Worm (Caenorhabditis elegans): ENCODE results near the gene F54C9.3.
A peak's percentile ranks its signal among the peaks of the same experiment; 100 is the strongest.

Gene F54C9.3

DNA sequence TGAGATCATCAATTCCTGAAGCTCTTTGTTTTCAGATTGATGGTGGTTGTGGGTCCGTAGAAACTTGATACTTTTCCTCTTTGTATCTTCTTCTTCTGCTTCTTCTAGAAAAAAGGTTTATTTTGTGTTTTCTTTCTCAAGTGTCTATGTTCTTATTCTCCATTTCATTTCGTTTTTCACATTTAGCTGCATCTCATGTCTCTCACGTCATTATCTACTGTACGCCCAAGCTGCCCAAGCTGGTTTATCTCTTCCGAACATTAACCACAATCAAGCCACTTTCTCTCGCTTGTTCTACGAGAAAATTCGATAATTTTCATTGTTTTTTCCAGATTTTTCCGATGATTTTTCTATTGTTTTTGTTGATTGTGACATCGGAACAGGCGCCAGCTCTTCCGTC, 32.6 kb upstream of the F54C9.3 start, which contains the start of gene F28C6.5:
Gene F28C6.5, plus strand, starts transcription at position 301 of the 400 bp plus-strand sequence.
- no peak for TF ChIP-seq nhr-77 (tag; optimal IDR thresholded peaks at IDR 0.05)
- no peak for TF ChIP-seq ztf-11 (tag; optimal IDR thresholded peaks at IDR 0.05)
- TF ChIP-seq jun-1 (tag; optimal IDR thresholded peaks at IDR 0.05), result no peak
- TF ChIP-seq ceh-16 (tag; optimal IDR thresholded peaks at IDR 0.05), result no peak
- TF ChIP-seq hmg-11 (tag; optimal IDR thresholded peaks at IDR 0.05), result no peak
- TF ChIP-seq aly-2 (tag; optimal IDR thresholded peaks at IDR 0.05), result no peak
- no peak for TF ChIP-seq mml-1 (tag; optimal IDR thresholded peaks at IDR 0.05)
- no peak for TF ChIP-seq nfya-1 (tag; optimal IDR thresholded peaks at IDR 0.05; ENCODE audit: insufficient read depth)
- no peak for TF ChIP-seq skn-1 (tag; optimal IDR thresholded peaks at IDR 0.05)
- TF ChIP-seq ceh-9 (tag; optimal IDR thresholded peaks at IDR 0.05), result no peak
- no peak for TF ChIP-seq fkh-2 (tag; optimal IDR thresholded peaks at IDR 0.05)
- no peak for TF ChIP-seq ceh-82 (tag; optimal IDR thresholded peaks at IDR 0.05)
- no peak for TF ChIP-seq unc-39 (tag; optimal IDR thresholded peaks at IDR 0.05)
- TF ChIP-seq eor-1 (tag; optimal IDR thresholded peaks at IDR 0.05), result no peak

DNA sequence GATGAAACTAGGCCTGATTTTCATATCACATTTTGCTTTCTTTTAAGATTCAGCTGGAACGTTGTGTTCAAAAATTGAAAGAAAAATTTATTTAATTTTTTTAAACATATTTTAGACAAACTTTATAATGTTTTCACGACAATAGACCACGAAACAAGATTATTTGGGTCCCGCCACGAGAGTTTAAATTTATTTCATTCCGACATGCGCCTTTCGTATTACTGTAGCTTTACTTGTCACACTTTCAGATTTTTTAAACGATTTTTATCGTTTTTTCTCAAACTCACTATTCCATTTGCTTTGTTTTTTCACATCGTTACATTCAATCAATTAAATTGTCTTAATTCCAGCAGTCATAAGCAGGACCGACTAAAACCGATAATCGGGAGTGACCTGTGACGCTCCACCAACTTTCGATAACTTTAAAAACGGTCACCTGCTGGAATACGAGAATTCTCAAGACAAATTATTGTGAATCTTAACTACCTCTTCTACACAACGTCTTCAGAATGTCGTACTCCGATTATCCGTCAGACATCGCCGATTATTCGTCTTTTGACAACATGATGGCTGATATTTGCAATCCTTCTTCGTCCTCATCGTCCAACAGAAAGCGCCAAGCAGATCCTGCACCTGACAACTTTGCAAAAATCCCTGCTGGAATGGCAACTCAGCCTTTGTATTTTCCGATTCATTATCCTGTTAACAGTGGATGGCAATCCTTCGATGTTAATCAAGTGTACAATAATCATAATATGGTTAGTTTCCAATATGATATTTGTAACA, 27.4 kb upstream of the F54C9.3 start, which contains the start of gene aptf-3:
Gene aptf-3, plus strand, starts transcription at position 351 of the 786 bp plus-strand sequence.
- TF ChIP-seq egl-27 (tag; optimal IDR thresholded peaks at IDR 0.05) (no peak), R02D3.7 (tag; optimal IDR thresholded peaks at IDR 0.05) (no peak), nhr-11 (tag; optimal IDR thresholded peaks at IDR 0.05) (no peak), ceh-82 (tag; optimal IDR thresholded peaks at IDR 0.05) (no peak), mml-1 (tag; optimal IDR thresholded peaks at IDR 0.05) (no peak), nfya-1 (tag; optimal IDR thresholded peaks at IDR 0.05; ENCODE audit: insufficient read depth) (no peak), elt-2 (tag; optimal IDR thresholded peaks at IDR 0.05) (no peak), hmg-11 (tag; optimal IDR thresholded peaks at IDR 0.05) (no peak), sea-2 (GFP tag; optimal IDR thresholded peaks at IDR 0.05) (no peak), nhr-43 (tag; optimal IDR thresholded peaks at IDR 0.05; ENCODE audit: poor library complexity, severe bottlenecking) (no peak), nhr-237 (tag; optimal IDR thresholded peaks at IDR 0.05) (no peak), lin-15B (tag; optimal IDR thresholded peaks at IDR 0.05) (no peak), ztf-11 (tag; optimal IDR thresholded peaks at IDR 0.05) (no peak)

DNA sequence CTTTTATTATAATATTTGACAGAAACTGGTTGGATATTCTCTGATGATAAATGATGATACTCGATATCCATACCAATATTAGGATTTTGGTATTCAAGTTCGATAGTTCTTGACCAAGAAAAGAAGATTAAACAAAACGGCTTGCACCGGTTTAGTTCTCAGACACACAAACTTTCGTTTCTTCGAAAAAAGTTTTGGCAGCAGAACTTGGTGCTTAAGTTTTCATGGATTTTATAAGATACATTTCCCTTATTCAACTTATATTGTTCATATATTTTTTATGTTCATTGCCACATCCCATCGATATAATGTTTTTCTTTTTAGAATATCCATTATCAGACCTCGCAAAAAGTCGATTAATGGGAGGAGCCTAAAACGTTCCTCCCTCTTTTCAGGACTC, 24.0 kb upstream of the F54C9.3 start, which contains the start of gene aptf-4:
Gene aptf-4, plus strand, starts transcription at position 301 of the 400 bp plus-strand sequence.
- TF ChIP-seq ztf-11 (tag; optimal IDR thresholded peaks at IDR 0.05) (no peak), elt-2 (tag; optimal IDR thresholded peaks at IDR 0.05) (no peak), sea-2 (GFP tag; optimal IDR thresholded peaks at IDR 0.05) (no peak), unc-39 (tag; optimal IDR thresholded peaks at IDR 0.05) (no peak)

DNA sequence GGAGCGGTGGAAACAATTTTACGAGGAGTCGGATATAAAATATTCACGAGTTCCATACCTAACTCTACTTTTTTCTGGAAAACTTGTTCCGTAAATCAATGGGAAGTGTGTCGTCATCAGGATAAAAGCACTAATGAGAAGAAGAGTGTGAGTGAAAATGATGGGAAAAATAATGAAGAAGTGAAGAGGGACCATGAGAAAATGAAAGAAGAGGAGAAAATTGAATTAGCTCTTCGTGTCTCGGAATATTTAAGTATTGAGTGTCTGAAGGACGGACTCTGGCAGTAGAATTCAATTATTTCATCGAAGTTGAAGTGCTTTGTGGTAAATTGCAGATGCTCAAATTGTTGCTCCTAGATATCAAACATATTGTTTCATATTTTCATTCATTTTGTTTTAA, 22.6 kb upstream of the F54C9.3 start:
- no peak for TF ChIP-seq nhr-237 (tag; optimal IDR thresholded peaks at IDR 0.05)
- no peak for TF ChIP-seq daf-12 (tag; optimal IDR thresholded peaks at IDR 0.05)
- TF ChIP-seq nfya-1 (tag; optimal IDR thresholded peaks at IDR 0.05; ENCODE audit: insufficient read depth), result peak; percentile 30
- TF ChIP-seq fkh-10 (GFP tag; optimal IDR thresholded peaks at IDR 0.05), result peak; percentile 47

DNA sequence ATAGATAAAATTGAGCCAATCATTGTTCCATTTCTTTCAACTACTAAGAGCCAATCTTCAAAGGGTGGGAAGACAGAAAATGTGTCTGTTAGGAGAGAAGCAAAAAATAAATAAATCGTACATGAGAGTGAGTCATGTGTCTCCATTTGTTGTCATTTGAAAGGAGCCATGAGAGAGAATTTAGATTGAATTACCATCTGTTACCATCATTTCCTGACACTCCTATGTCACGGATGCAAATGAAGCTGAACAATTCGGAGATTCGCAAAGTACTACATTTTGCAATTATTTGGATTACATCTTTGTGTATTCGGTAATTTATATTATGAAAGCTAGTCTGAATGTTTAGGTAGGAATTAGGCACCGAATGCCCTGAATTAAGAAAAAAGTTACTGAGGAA, 21.8 kb upstream of the F54C9.3 start:
- TF ChIP-seq lin-15B (tag; optimal IDR thresholded peaks at IDR 0.05), result no peak
- no peak for TF ChIP-seq nhr-77 (tag; optimal IDR thresholded peaks at IDR 0.05)
- TF ChIP-seq nhr-23 (tag; optimal IDR thresholded peaks at IDR 0.05), result no peak
- no peak for TF ChIP-seq tbx-2 (tag; optimal IDR thresholded peaks at IDR 0.05)
- TF ChIP-seq skn-1 (tag; optimal IDR thresholded peaks at IDR 0.05), result no peak
- no peak for TF ChIP-seq fkh-10 (GFP tag; optimal IDR thresholded peaks at IDR 0.05)
- TF ChIP-seq hmg-11 (tag; optimal IDR thresholded peaks at IDR 0.05), result no peak
- TF ChIP-seq nhr-237 (tag; optimal IDR thresholded peaks at IDR 0.05), result no peak
- TF ChIP-seq fkh-2 (tag; optimal IDR thresholded peaks at IDR 0.05), result no peak
- TF ChIP-seq daf-12 (tag; optimal IDR thresholded peaks at IDR 0.05), result no peak
- TF ChIP-seq ZK546.5 (tag; optimal IDR thresholded peaks at IDR 0.05), result no peak
- TF ChIP-seq nhr-67 (tag; optimal IDR thresholded peaks at IDR 0.05), result no peak
- no peak for TF ChIP-seq mml-1 (tag; optimal IDR thresholded peaks at IDR 0.05)

DNA sequence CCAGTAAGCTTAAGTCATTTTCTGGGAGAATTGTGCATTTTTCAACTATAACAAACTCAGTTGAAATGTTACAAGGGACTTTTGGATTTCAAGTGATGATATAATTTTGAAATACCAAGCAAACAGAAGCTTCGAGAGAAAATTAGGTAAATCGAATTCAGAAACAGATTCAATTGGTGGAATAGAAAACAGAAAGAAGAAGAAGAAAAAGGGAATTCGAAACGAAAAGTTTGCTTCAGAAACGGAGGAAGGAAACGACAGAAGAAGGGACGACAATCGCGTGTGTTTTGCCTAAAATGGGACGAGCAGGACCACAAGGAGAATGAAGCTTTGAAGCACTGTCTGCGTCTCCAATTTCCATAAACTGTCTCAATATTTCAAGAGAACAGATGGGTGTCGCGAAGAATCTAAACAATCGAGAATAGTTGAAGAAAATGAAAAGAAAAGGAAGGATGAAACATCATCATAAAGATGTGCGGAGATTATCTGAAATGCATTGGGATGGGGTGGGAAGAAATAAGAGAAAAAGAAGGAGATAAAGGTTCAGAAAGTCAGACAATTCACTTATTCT, 21.1 kb upstream of the F54C9.3 start:
- no peak for TF ChIP-seq nhr-25 (tag; optimal IDR thresholded peaks at IDR 0.05)
- TF ChIP-seq nhr-76 (tag; optimal IDR thresholded peaks at IDR 0.05), result no peak
- TF ChIP-seq lsy-12 (tag; optimal IDR thresholded peaks at IDR 0.05), result no peak
- TF ChIP-seq nfya-1 (tag; optimal IDR thresholded peaks at IDR 0.05; ENCODE audit: insufficient read depth), result peak; percentile 14
- TF ChIP-seq lin-15B (tag; optimal IDR thresholded peaks at IDR 0.05), result no peak
- peak; percentile 64 for TF ChIP-seq elt-1 (tag; optimal IDR thresholded peaks at IDR 0.05)
- TF ChIP-seq fos-1 (tag; optimal IDR thresholded peaks at IDR 0.05), result no peak
- TF ChIP-seq daf-12 (tag; optimal IDR thresholded peaks at IDR 0.05), result no peak
- TF ChIP-seq unc-62 (GFP tag; optimal IDR thresholded peaks at IDR 0.05), result no peak
- TF ChIP-seq lin-39 (tag; optimal IDR thresholded peaks at IDR 0.05), result peak; percentile 18
- no peak for TF ChIP-seq egl-5 (tag; optimal IDR thresholded peaks at IDR 0.05)
- no peak for TF ChIP-seq nhr-23 (tag; optimal IDR thresholded peaks at IDR 0.05)
